Worm (Caenorhabditis elegans): ENCODE results near the gene T21E8.7.

- TF ChIP-seq ama-1 (optimal IDR thresholded peaks at IDR 0.05) (no peak), hmg-4 (GFP tag; optimal IDR thresholded peaks at IDR 0.05) (peak; percentile 18), scrt-1 (GFP tag; IDR thresholded peaks at IDR 0.05) (no peak)
Observed at ce11 chrX:10932087-10932486, 48.8 kb downstream of the T21E8.7 start.

Measured in whole organism, early embryonic.